Worm (Caenorhabditis elegans) whole organism, L4 larva: Measurements from ENCODE around the gene F14H3.6.

Experiments used
- D1046.2 ChIP-seq: fragments of 200-800 bp; sonication (Bioruptor generic); IDR thresholded peaks from 2 replicates; pipeline ENCODE4 v1.3.6; 2022; ENCODE audit warnings: missing genetic modification characterization, missing compliant biosample characterization
- F26F4.8 ChIP-seq: fragments of 200-800 bp; sonication (Bioruptor generic); conservative IDR thresholded peaks from 2 replicates; pipeline ENCODE4 v1.3.6; 2022; ENCODE audit warnings: missing genetic modification characterization, missing compliant biosample characterization
- F49E8.2 ChIP-seq: sonication (generic microtip); optimal IDR thresholded peaks from 2 replicates; lab custom pipeline; 2016; ENCODE audit warnings: missing compliant biosample characterization, mild to moderate bottlenecking, missing genetic modification characterization, borderline replicate concordance
- R02D3.7 ChIP-seq: fragments of 150-350 bp; sonication (generic microtip); optimal IDR thresholded peaks from 3 replicates; lab custom pipeline; 2014; ENCODE audit warnings: missing biosample characterization, missing genetic modification characterization
- aly-2 ChIP-seq: sonication (generic microtip); optimal IDR thresholded peaks from 2 replicates; lab custom pipeline; 2018; ENCODE audit warnings: missing biosample characterization, missing genetic modification characterization
- arid-1 ChIP-seq: fragments of 200-800 bp; sonication (Bioruptor generic); conservative IDR thresholded peaks from 2 replicates; pipeline ENCODE4 v1.3.6; 2022; ENCODE audit warnings: missing genetic modification reagents, missing genetic modification characterization, missing compliant biosample characterization
- ceh-44 ChIP-seq: fragments of 200-800 bp; sonication (Bioruptor generic); IDR thresholded peaks from 2 replicates; pipeline ENCODE4 v1.3.6; 2022; ENCODE audit warnings: missing genetic modification reagents, missing genetic modification characterization, missing compliant biosample characterization
- cey-2 ChIP-seq: sonication (generic microtip); optimal IDR thresholded peaks from 3 replicates; lab custom pipeline; 2017; ENCODE audit warnings: missing genetic modification characterization, mild to moderate bottlenecking, missing compliant biosample characterization, antibody characterized with exemption, borderline replicate concordance; ENCODE audit not compliant: insufficient read depth
- daf-12 ChIP-seq: fragments of 150-350 bp; optimal IDR thresholded peaks from 2 replicates; lab custom pipeline; 2014; ENCODE audit warnings: missing biosample characterization, missing genetic modification reagents, missing genetic modification characterization
- daf-19 ChIP-seq: fragments of 200-800 bp; sonication (Bioruptor generic); conservative IDR thresholded peaks from 2 replicates; pipeline ENCODE4 v1.3.6; 2022; ENCODE audit warnings: missing genetic modification characterization, missing compliant biosample characterization
- dmd-6 ChIP-seq: fragments of 200-800 bp; sonication (Bioruptor generic); IDR thresholded peaks from 2 replicates; pipeline ENCODE4 v1.3.6; 2022; ENCODE audit warnings: missing genetic modification reagents, missing genetic modification characterization, missing compliant biosample characterization
- dpl-1 ChIP-seq: fragments of 150-350 bp; optimal IDR thresholded peaks from 2 replicates; lab custom pipeline; 2014; ENCODE audit warnings: missing biosample characterization, missing genetic modification reagents, missing genetic modification characterization
- egl-27 ChIP-seq: sonication (generic microtip); optimal IDR thresholded peaks from 3 replicates; lab custom pipeline; 2017; ENCODE audit warnings: missing biosample characterization, missing genetic modification reagents, missing genetic modification characterization
- egl-43 ChIP-seq: fragments of 200-800 bp; sonication (Bioruptor generic); IDR thresholded peaks from 2 replicates; pipeline ENCODE4 v1.3.6; 2022; ENCODE audit warnings: missing genetic modification reagents, missing genetic modification characterization, missing compliant biosample characterization
- fkh-10 ChIP-seq: fragments of 150-350 bp; optimal IDR thresholded peaks from 2 replicates; lab custom pipeline; 2014; ENCODE audit warnings: missing biosample characterization, missing genetic modification reagents, missing genetic modification characterization
- gei-8 ChIP-seq: fragments of 200-800 bp; sonication (Bioruptor generic); optimal IDR thresholded peaks from 2 replicates; lab custom pipeline; 2018; ENCODE audit warnings: mild to moderate bottlenecking, missing genetic modification characterization, missing compliant biosample characterization
- lim-7 ChIP-seq: fragments of 200-800 bp; sonication (Bioruptor generic); IDR thresholded peaks from 2 replicates; pipeline ENCODE4 v1.3.6; 2022; ENCODE audit warnings: missing genetic modification characterization, missing compliant biosample characterization
- lin-38 ChIP-seq: fragments of 200-800 bp; sonication (Bioruptor generic); IDR thresholded peaks from 2 replicates; pipeline ENCODE4 v1.3.6; 2022; ENCODE audit warnings: missing genetic modification reagents, missing genetic modification characterization, missing compliant biosample characterization
- lsy-2 ChIP-seq, 2 experiments: fragments of 150-350 bp in 1 of 2; sonication (generic microtip) in 1 of 2; optimal IDR thresholded peaks; 2 replicates each; lab custom pipeline; 2014 to 2017; ENCODE audit warnings: missing biosample characterization in 2 of 2, missing genetic modification characterization in 2 of 2
- madf-9 ChIP-seq: fragments of 200-800 bp; sonication (Bioruptor generic); conservative IDR thresholded peaks from 2 replicates; pipeline ENCODE4 v1.3.6; 2022; ENCODE audit warnings: missing genetic modification reagents, missing genetic modification characterization, missing compliant biosample characterization
- mep-1 ChIP-seq: fragments of 150-350 bp; sonication (generic microtip); optimal IDR thresholded peaks from 3 replicates; lab custom pipeline; 2014; ENCODE audit warnings: missing biosample characterization, missing genetic modification characterization
- mxl-2 ChIP-seq: fragments of 200-800 bp; sonication (Bioruptor generic); conservative IDR thresholded peaks from 2 replicates; pipeline ENCODE4 v1.3.6; 2022; ENCODE audit warnings: missing genetic modification reagents, missing genetic modification characterization, missing compliant biosample characterization
- mxl-3 ChIP-seq: fragments of 200-800 bp; sonication (Bioruptor generic); optimal IDR thresholded peaks from 2 replicates; lab custom pipeline; 2018; ENCODE audit warnings: mild to moderate bottlenecking, missing genetic modification characterization, missing compliant biosample characterization
- nhr-10 ChIP-seq: fragments of 150-350 bp; optimal IDR thresholded peaks from 2 replicates; lab custom pipeline; 2014; ENCODE audit warnings: missing biosample characterization, missing genetic modification characterization
- nhr-102 ChIP-seq: sonication (generic microtip); optimal IDR thresholded peaks from 2 replicates; lab custom pipeline; 2016; ENCODE audit warnings: mild to moderate bottlenecking, missing genetic modification characterization, moderate library complexity, missing compliant biosample characterization
- nhr-111 ChIP-seq: fragments of 200-800 bp; sonication (Bioruptor generic); optimal IDR thresholded peaks from 2 replicates; lab custom pipeline; 2018; ENCODE audit warnings: mild to moderate bottlenecking, missing genetic modification characterization, missing compliant biosample characterization
- nhr-41 ChIP-seq: fragments of 200-800 bp; sonication (Bioruptor generic); IDR thresholded peaks from 2 replicates; pipeline ENCODE4 v1.3.6; 2022; ENCODE audit warnings: missing genetic modification reagents, missing genetic modification characterization, missing compliant biosample characterization
- nhr-42 ChIP-seq: fragments of 200-800 bp; sonication (Bioruptor generic); IDR thresholded peaks from 2 replicates; pipeline ENCODE4 v1.3.6; 2022; ENCODE audit warnings: missing genetic modification characterization, missing compliant biosample characterization
- nhr-6 ChIP-seq: fragments of 150-350 bp; optimal IDR thresholded peaks from 2 replicates; lab custom pipeline; 2014; ENCODE audit warnings: missing biosample characterization, missing genetic modification characterization
- nhr-76 ChIP-seq: fragments of 150-350 bp; optimal IDR thresholded peaks from 2 replicates; lab custom pipeline; 2014; ENCODE audit warnings: missing biosample characterization, missing genetic modification characterization
- pha-4 ChIP-seq, 2 experiments: fragments of 150-350 bp in 1 of 2; fragments of 200-800 bp in 1 of 2; sonication (Bioruptor generic) in 1 of 2; IDR thresholded peaks in 1 of 2; optimal IDR thresholded peaks in 1 of 2; 2 replicates each; pipeline versions ENCODE4 v1.3.6 to Lab custom; 2014 to 2022; ENCODE audit warnings: missing genetic modification characterization in 2 of 2, missing genetic modification reagents in 2 of 2, missing biosample characterization in 1 of 2, missing compliant biosample characterization in 1 of 2
- php-3 ChIP-seq: fragments of 200-800 bp; sonication (Bioruptor generic); IDR thresholded peaks from 2 replicates; pipeline ENCODE4 v1.3.6; 2022; ENCODE audit warnings: missing genetic modification reagents, missing genetic modification characterization, missing compliant biosample characterization
- set-16 ChIP-seq: fragments of 200-800 bp; sonication (Bioruptor generic); IDR thresholded peaks from 2 replicates; pipeline ENCODE4 v1.3.6; 2022; ENCODE audit warnings: missing genetic modification reagents, missing genetic modification characterization, missing compliant biosample characterization
- spr-1 ChIP-seq: sonication (generic microtip); optimal IDR thresholded peaks from 2 replicates; lab custom pipeline; 2016; ENCODE audit warnings: mild to moderate bottlenecking, missing genetic modification characterization, missing compliant biosample characterization
- unc-130 ChIP-seq: sonication (generic microtip); optimal IDR thresholded peaks from 2 replicates; lab custom pipeline; 2016; ENCODE audit warnings: missing genetic modification reagents, missing genetic modification characterization, missing compliant biosample characterization
- vab-7 ChIP-seq: fragments of 200-800 bp; sonication (Bioruptor generic); IDR thresholded peaks from 2 replicates; pipeline ENCODE4 v1.3.6; 2022; ENCODE audit warnings: missing genetic modification reagents, missing genetic modification characterization, missing compliant biosample characterization
- zag-1 ChIP-seq: fragments of 150-350 bp; optimal IDR thresholded peaks from 2 replicates; lab custom pipeline; 2014; ENCODE audit warnings: missing biosample characterization, missing genetic modification characterization
- zfp-3 ChIP-seq: fragments of 200-800 bp; sonication (Bioruptor generic); conservative IDR thresholded peaks from 2 replicates; pipeline ENCODE4 v1.3.6; 2022; ENCODE audit warnings: missing genetic modification reagents, missing genetic modification characterization, missing compliant biosample characterization
- zip-2 ChIP-seq: fragments of 150-350 bp; optimal IDR thresholded peaks from 2 replicates; lab custom pipeline; 2014; ENCODE audit warnings: missing biosample characterization, missing genetic modification characterization
- ztf-11 ChIP-seq: fragments of 150-350 bp; optimal IDR thresholded peaks from 2 replicates; lab custom pipeline; 2014; ENCODE audit warnings: missing biosample characterization, missing genetic modification characterization

Gene F14H3.6

ce11 chrV:16031571-16031970 lies 27.1 kb downstream of the F14H3.6 start, which contains the start of gene T10C6.7:
Gene T10C6.7, minus strand, starts transcription at chrV:16031713.
- TF ChIP-seq F26F4.8 (GFP tag; lab: Robert Waterston, UW) = no peak
- no peak for TF ChIP-seq daf-12 (tag; lab: Kevin White, UChicago)
- no peak for TF ChIP-seq nhr-6 (tag; lab: Kevin White, UChicago)
- no peak for TF ChIP-seq nhr-76 (tag; lab: Kevin White, UChicago)
- TF ChIP-seq aly-2 (tag; lab: Kevin White, UChicago) = no peak
- no peak for TF ChIP-seq zip-2 (tag; lab: Kevin White, UChicago)
- no peak for TF ChIP-seq madf-9 (GFP tag; lab: Robert Waterston, UW)
- no peak for TF ChIP-seq R02D3.7 (tag; lab: Kevin White, UChicago)

DNA sequence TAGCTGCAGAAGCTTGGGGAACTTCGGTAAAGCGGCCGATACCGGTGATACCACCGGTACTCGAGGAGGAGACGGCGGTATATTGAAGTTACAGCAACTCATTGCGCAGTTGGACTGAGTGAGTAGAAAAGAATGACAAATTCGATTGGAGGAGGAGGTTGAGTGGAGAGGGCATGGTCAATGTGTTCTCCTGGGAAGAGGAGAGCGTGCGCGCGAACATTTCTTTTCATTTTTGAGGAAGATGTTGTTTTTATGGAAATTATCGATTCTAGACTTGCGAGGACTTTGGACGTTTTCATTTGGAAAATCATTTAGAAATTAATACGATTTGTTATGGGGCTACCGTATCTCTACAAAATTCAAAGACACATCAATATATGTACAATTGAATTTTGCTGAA lies 29.5 kb downstream of the F14H3.6 start:
- TF ChIP-seq vab-7 (no peak), fkh-10 (GFP tag; lab: Kevin White, UChicago) (no peak), pha-4 (GFP tag; IDR thresholded peaks at IDR 0.05; lab: Robert Waterston, UW) (no peak), pha-4 (tag; optimal IDR thresholded peaks at IDR 0.05; lab: Kevin White, UChicago) (no peak), nhr-41 (GFP tag; lab: Robert Waterston, UW) (no peak), nhr-111 (GFP tag; lab: Kevin White, UChicago) (no peak)

DNA sequence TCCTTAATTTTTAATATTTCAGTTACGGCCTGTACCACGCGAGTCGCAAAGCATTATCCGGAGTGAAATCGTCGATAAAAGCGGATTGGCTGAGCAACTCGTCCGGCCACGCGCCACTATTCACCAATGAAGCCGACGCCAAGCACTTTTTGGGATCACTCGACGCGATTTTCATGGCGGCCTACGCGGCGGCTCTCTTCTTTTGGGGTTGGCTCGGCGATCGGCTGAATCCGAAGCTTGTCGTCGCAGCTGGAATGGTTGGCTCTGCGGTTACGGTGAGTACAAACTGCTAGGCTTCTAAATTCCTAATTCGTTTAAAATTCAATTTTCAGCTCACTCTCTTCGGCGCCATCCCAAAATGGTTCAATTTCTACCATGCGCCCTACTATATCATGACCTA lies 33.8 kb downstream of the F14H3.6 start:
- TF ChIP-seq lsy-2 (tag; optimal IDR thresholded peaks at IDR 0.05; lab: Kevin White, UChicago) (no peak), zag-1 (tag; lab: Kevin White, UChicago) (no peak), set-16 (GFP tag; lab: Robert Waterston, UW) (peak; percentile 67), egl-43 (GFP tag; lab: Robert Waterston, UW) (no peak)

ce11 chrV:16024300-16024699 lies 34.4 kb downstream of the F14H3.6 start, which contains the start of gene T10C6.6:
Gene T10C6.6, plus strand, starts transcription at chrV:16024326.
- TF ChIP-seq egl-43 (GFP tag; lab: Robert Waterston, UW) (no peak), nhr-42 (no peak), D1046.2 (no peak), ceh-44 (GFP tag; lab: Robert Waterston, UW) (no peak), daf-19 (GFP tag; lab: Robert Waterston, UW) (0 out of 2 replicates have a peak, but pooled peaks have one; percentile 13), mxl-3 (no peak), mep-1 (tag; lab: Kevin White, UChicago) (no peak), php-3 (GFP tag; lab: Robert Waterston, UW) (no peak), fkh-10 (GFP tag; lab: Kevin White, UChicago) (no peak), lim-7 (GFP tag; lab: Robert Waterston, UW) (no peak), unc-130 (GFP tag; lab: Kevin White, UChicago) (no peak), nhr-102 (tag; lab: Kevin White, UChicago) (no peak), cey-2 (tag; lab: Kevin White, UChicago) (no peak), lin-38 (GFP tag; lab: Robert Waterston, UW) (no peak; the same call in 1 of the 2 replicates), nhr-10 (no peak), lsy-2 (tag; optimal IDR thresholded peaks at IDR 0.05; lab: Kevin White, UChicago) (no peak), arid-1 (0 out of 2 replicates have a peak, but pooled peaks have one; percentile 33), dmd-6 (GFP tag; lab: Robert Waterston, UW) (no peak), R02D3.7 (tag; lab: Kevin White, UChicago) (no peak), ztf-11 (tag; lab: Kevin White, UChicago) (no peak), gei-8 (GFP tag; lab: Kevin White, UChicago) (no peak), spr-1 (tag; lab: Kevin White, UChicago) (no peak), egl-27 (tag; lab: Kevin White, UChicago) (no peak), zfp-3 (GFP tag; lab: Robert Waterston, UW) (no peak), F49E8.2 (tag; lab: Kevin White, UChicago) (peak; percentile 36), aly-2 (tag; lab: Kevin White, UChicago) (no peak), mxl-2 (no peak), dpl-1 (GFP tag; lab: Kevin White, UChicago) (peak; percentile 8)
